Fruit fly (Drosophila melanogaster) Kc167 (cell line): ENCODE results near the gene RpL37-1.

Experiments
- Myc ChIP-seq: fragments of >200 bp; optimal IDR thresholded peaks from 2 replicates; lab custom pipeline; 2017; ENCODE audit warnings: missing external identifiers
- Sin3A ChIP-seq: fragments of >200 bp; optimal IDR thresholded peaks from 2 replicates; lab custom pipeline; 2018; ENCODE audit warnings: missing external identifiers
- h ChIP-seq: fragments of >200 bp; optimal IDR thresholded peaks from 3 replicates; lab custom pipeline; 2018; ENCODE audit warnings: missing external identifiers
- insv ChIP-seq: fragments of >200 bp; optimal IDR thresholded peaks from 3 replicates; lab custom pipeline; 2018; ENCODE audit warnings: missing external identifiers
- psq ChIP-seq: fragments of >200 bp; optimal IDR thresholded peaks from 2 replicates; lab custom pipeline; 2017; ENCODE audit warnings: missing external identifiers
- ttk ChIP-seq: sonication (Bioruptor generic); optimal IDR thresholded peaks from 2 replicates; lab custom pipeline; 2017; ENCODE audit warnings: missing external identifiers

DNA sequence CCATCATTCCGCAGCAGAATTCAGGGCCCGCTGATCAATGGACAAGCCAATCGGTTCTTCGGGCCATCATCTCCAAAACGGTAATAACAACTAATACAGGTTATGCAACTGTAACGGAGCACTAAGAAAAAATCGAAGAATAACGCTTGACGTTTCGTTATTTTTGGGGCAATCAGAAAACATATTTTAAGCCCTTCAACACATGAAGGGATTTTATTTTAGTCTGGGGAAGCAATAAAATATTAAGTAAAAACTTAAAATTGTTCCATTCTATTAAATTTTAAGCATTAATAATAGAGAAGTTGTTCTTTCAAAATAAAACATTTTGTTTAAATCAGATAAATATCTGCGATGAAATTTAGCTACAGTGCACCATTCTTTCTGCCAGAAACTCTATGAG, 24.2 kb upstream of the RpL37-1 start:
- no peak for TF ChIP-seq insv (lab: Kevin White, UChicago)
- TF ChIP-seq Myc (lab: Kevin White, UChicago): no peak
- TF ChIP-seq h (lab: Kevin White, UChicago): no peak
- no peak for TF ChIP-seq ttk (lab: Kevin White, UChicago)
- TF ChIP-seq psq (lab: Kevin White, UChicago): no peak
- no peak for TF ChIP-seq Sin3A (lab: Kevin White, UChicago)
